Worm (Caenorhabditis elegans) whole organism, late embryonic: ENCODE data around the gene nit-1.
A peak's percentile ranks its signal among the peaks of the same experiment; 100 is the strongest.

Experiments
- C08G9.2 ChIP-seq: sonication (generic microtip); optimal IDR thresholded peaks from 2 replicates; lab custom pipeline; 2016; ENCODE audit warnings: mild to moderate bottlenecking, missing genetic modification characterization, moderate library complexity, missing compliant biosample characterization
- C38D4.7 ChIP-seq: fragments of 200-800 bp; sonication (Bioruptor generic); optimal IDR thresholded peaks from 2 replicates; lab custom pipeline; 2018; ENCODE audit warnings: mild to moderate bottlenecking, missing genetic modification characterization, moderate library complexity, missing compliant biosample characterization
- T23F11.4 ChIP-seq: fragments of 200-800 bp; sonication (Bioruptor generic); optimal IDR thresholded peaks from 2 replicates; lab custom pipeline; 2018; ENCODE audit warnings: mild to moderate bottlenecking, missing genetic modification characterization, missing compliant biosample characterization
- Y22D7AL.16 ChIP-seq: sonication (generic microtip); optimal IDR thresholded peaks from 2 replicates; lab custom pipeline; 2016; ENCODE audit warnings: missing genetic modification characterization, missing compliant biosample characterization
- ama-1 ChIP-seq: fragments of 150-350 bp; optimal IDR thresholded peaks from 2 replicates; lab custom pipeline; 2014
- ceh-2 ChIP-seq: sonication (generic microtip); optimal IDR thresholded peaks from 2 replicates; lab custom pipeline; 2016; ENCODE audit warnings: missing genotype, missing genetic modification characterization, missing compliant biosample characterization
- ceh-22 ChIP-seq: sonication (generic microtip); optimal IDR thresholded peaks from 2 replicates; lab custom pipeline; 2017; ENCODE audit warnings: missing biosample characterization, missing genetic modification characterization
- ceh-24 ChIP-seq: sonication (generic microtip); optimal IDR thresholded peaks from 2 replicates; lab custom pipeline; 2016; ENCODE audit warnings: mild to moderate bottlenecking, missing genetic modification characterization, missing compliant biosample characterization
- ceh-31 ChIP-seq: sonication (generic microtip); optimal IDR thresholded peaks from 2 replicates; lab custom pipeline; 2016; ENCODE audit warnings: missing genetic modification characterization, missing compliant biosample characterization
- ceh-34 ChIP-seq: sonication (generic microtip); optimal IDR thresholded peaks from 2 replicates; lab custom pipeline; 2016; ENCODE audit warnings: mild to moderate bottlenecking, missing genetic modification characterization, missing compliant biosample characterization
- ceh-45 ChIP-seq: fragments of 200-800 bp; sonication (Bioruptor generic); IDR thresholded peaks from 2 replicates; pipeline ENCODE4 v1.3.6; 2022; ENCODE audit warnings: missing genetic modification reagents, missing genetic modification characterization, missing compliant biosample characterization
- ceh-9 ChIP-seq: sonication (generic microtip); optimal IDR thresholded peaks from 2 replicates; lab custom pipeline; 2016; ENCODE audit warnings: mild to moderate bottlenecking, missing genetic modification characterization, inconsistent platforms, missing compliant biosample characterization
- che-1 ChIP-seq: sonication (generic microtip); optimal IDR thresholded peaks from 2 replicates; lab custom pipeline; 2016; ENCODE audit warnings: mild to moderate bottlenecking, missing genetic modification characterization, missing compliant biosample characterization
- ets-4 ChIP-seq: sonication (generic microtip); optimal IDR thresholded peaks from 2 replicates; lab custom pipeline; 2016; ENCODE audit warnings: missing genetic modification characterization, missing compliant biosample characterization
- fax-1 ChIP-seq: sonication (generic microtip); optimal IDR thresholded peaks from 2 replicates; lab custom pipeline; 2016; ENCODE audit warnings: missing genotype, missing genetic modification characterization, missing compliant biosample characterization
- gmeb-2 ChIP-seq: sonication (generic microtip); optimal IDR thresholded peaks from 2 replicates; lab custom pipeline; 2016; ENCODE audit warnings: missing genetic modification characterization, inconsistent platforms, missing compliant biosample characterization
- hlh-13 ChIP-seq: fragments of 200-800 bp; sonication (Bioruptor generic); optimal IDR thresholded peaks from 2 replicates; lab custom pipeline; 2018; ENCODE audit warnings: mild to moderate bottlenecking, missing genetic modification characterization, missing compliant biosample characterization
- lim-6 ChIP-seq: sonication (generic microtip); optimal IDR thresholded peaks from 2 replicates; lab custom pipeline; 2016; ENCODE audit warnings: missing genetic modification characterization, missing compliant biosample characterization
- mec-3 ChIP-seq: sonication (generic microtip); optimal IDR thresholded peaks from 2 replicates; lab custom pipeline; 2016; ENCODE audit warnings: borderline replicate concordance, missing genetic modification characterization, missing compliant biosample characterization
- nfya-1 ChIP-seq: sonication (generic microtip); optimal IDR thresholded peaks from 2 replicates; lab custom pipeline; 2017; ENCODE audit warnings: missing genetic modification characterization, mild to moderate bottlenecking, missing compliant biosample characterization, antibody characterized with exemption, moderate library complexity
- nhr-232 ChIP-seq: sonication (generic microtip); optimal IDR thresholded peaks from 2 replicates; lab custom pipeline; 2016; ENCODE audit warnings: missing genetic modification characterization, missing compliant biosample characterization
- npax-4 ChIP-seq: sonication (generic microtip); optimal IDR thresholded peaks from 2 replicates; lab custom pipeline; 2016; ENCODE audit warnings: missing genetic modification characterization, missing compliant biosample characterization
- odd-2 ChIP-seq: sonication (generic microtip); optimal IDR thresholded peaks from 2 replicates; lab custom pipeline; 2017; ENCODE audit warnings: antibody characterized with exemption, mild to moderate bottlenecking, missing genetic modification characterization, missing compliant biosample characterization
- pat-9 ChIP-seq: fragments of 200-800 bp; sonication (Bioruptor generic); optimal IDR thresholded peaks from 2 replicates; lab custom pipeline; 2018; ENCODE audit warnings: mild to moderate bottlenecking, missing genetic modification characterization, moderate library complexity, missing compliant biosample characterization
- pha-2 ChIP-seq: sonication (generic microtip); optimal IDR thresholded peaks from 2 replicates; lab custom pipeline; 2017; ENCODE audit warnings: mild to moderate bottlenecking, missing genetic modification characterization, missing compliant biosample characterization
- pqm-1 ChIP-seq: sonication (generic microtip); optimal IDR thresholded peaks from 2 replicates; lab custom pipeline; 2016; ENCODE audit warnings: missing genetic modification characterization, missing compliant biosample characterization
- pros-1 ChIP-seq: fragments of 150-350 bp; optimal IDR thresholded peaks from 2 replicates; lab custom pipeline; 2014; ENCODE audit warnings: missing biosample characterization, missing genetic modification reagents, missing genetic modification characterization
- ref-2 ChIP-seq: sonication (generic microtip); optimal IDR thresholded peaks from 2 replicates; lab custom pipeline; 2016; ENCODE audit warnings: missing genetic modification characterization, missing compliant biosample characterization
- sdc-2 ChIP-seq: sonication (generic microtip); optimal IDR thresholded peaks from 2 replicates; lab custom pipeline; 2016; ENCODE audit warnings: missing genotype, missing genetic modification characterization, missing compliant biosample characterization
- sox-2 ChIP-seq: fragments of 200-800 bp; sonication (Bioruptor generic); IDR thresholded peaks from 2 replicates; pipeline ENCODE4 v1.3.6; 2022; ENCODE audit warnings: missing genetic modification reagents, missing genetic modification characterization, missing compliant biosample characterization
- tbx-2 ChIP-seq: sonication (generic microtip); optimal IDR thresholded peaks from 2 replicates; lab custom pipeline; 2016; ENCODE audit warnings: missing genetic modification characterization, missing compliant biosample characterization
- tbx-7 ChIP-seq: sonication (generic microtip); optimal IDR thresholded peaks from 2 replicates; lab custom pipeline; 2016; ENCODE audit warnings: missing genotype, missing genetic modification characterization, missing compliant biosample characterization
- ttx-3 ChIP-seq: sonication (generic microtip); optimal IDR thresholded peaks from 2 replicates; lab custom pipeline; 2016; ENCODE audit warnings: missing genetic modification reagents, missing genetic modification characterization, missing compliant biosample characterization
- unc-42 ChIP-seq: sonication (generic microtip); optimal IDR thresholded peaks from 2 replicates; lab custom pipeline; 2016; ENCODE audit warnings: missing genotype, missing genetic modification characterization, missing compliant biosample characterization
- unc-55 ChIP-seq: sonication (generic microtip); optimal IDR thresholded peaks from 2 replicates; lab custom pipeline; 2017; ENCODE audit warnings: missing biosample characterization, missing genetic modification reagents, missing genetic modification characterization
- unc-86 ChIP-seq: sonication (generic microtip); optimal IDR thresholded peaks from 2 replicates; lab custom pipeline; 2016; ENCODE audit warnings: missing genetic modification characterization, missing compliant biosample characterization

nit-1 gene

ce11 chrIII:3876197-3876897, 45.7 kb upstream of the nit-1 start:
- peak; percentile 32 for TF ChIP-seq ceh-31
- no peak for TF ChIP-seq ttx-3 (tag; lab: Kevin White, UChicago)
- TF ChIP-seq sox-2 (GFP tag; lab: Robert Waterston, UW) = no peak
- no peak for TF ChIP-seq pqm-1 (tag; lab: Kevin White, UChicago)
- TF ChIP-seq C08G9.2 (tag; lab: Kevin White, UChicago) = no peak
- no peak for TF ChIP-seq sdc-2 (tag; lab: Kevin White, UChicago)
- TF ChIP-seq ceh-24 = no peak
- peak; percentile 78 for TF ChIP-seq ref-2 (tag; lab: Kevin White, UChicago)

- no peak for TF ChIP-seq ceh-22 (tag; lab: Kevin White, UChicago)
- no peak for TF ChIP-seq pha-2 (tag; lab: Kevin White, UChicago)
- no peak for TF ChIP-seq odd-2 (tag; lab: Kevin White, UChicago)
- no peak for TF ChIP-seq ets-4
- no peak for TF ChIP-seq C38D4.7 (GFP tag; lab: Kevin White, UChicago)
- TF ChIP-seq che-1 (tag; lab: Kevin White, UChicago) = no peak
- no peak for TF ChIP-seq npax-4 (tag; lab: Kevin White, UChicago)
- no peak for TF ChIP-seq pros-1
- TF ChIP-seq lim-6 = no peak
- no peak for TF ChIP-seq hlh-13 (GFP tag; lab: Kevin White, UChicago)
- no peak for TF ChIP-seq unc-55 (GFP tag; lab: Kevin White, UChicago)
- no peak for TF ChIP-seq ref-2 (tag; lab: Kevin White, UChicago)
- TF ChIP-seq tbx-2 (tag; lab: Kevin White, UChicago) = no peak
- TF ChIP-seq ttx-3 (tag; lab: Kevin White, UChicago) = no peak
Measured at ce11 chrIII:3878986-3879756, 42.8 kb upstream of the nit-1 start.

ce11 chrIII:3883146-3883545, 38.9 kb upstream of the nit-1 start:
- no peak for TF ChIP-seq C38D4.7 (GFP tag; lab: Kevin White, UChicago)
- TF ChIP-seq ceh-31 = no peak
- peak; percentile 1 for TF ChIP-seq unc-42 (tag; lab: Kevin White, UChicago)
- no peak for TF ChIP-seq Y22D7AL.16 (tag; lab: Kevin White, UChicago)
- no peak for TF ChIP-seq odd-2 (tag; lab: Kevin White, UChicago)
- no peak for TF ChIP-seq unc-55 (GFP tag; lab: Kevin White, UChicago)
- no peak for TF ChIP-seq tbx-7
- no peak for TF ChIP-seq pat-9 (tag; lab: Kevin White, UChicago)

- TF ChIP-seq ceh-45 (GFP tag; lab: Robert Waterston, UW) = no peak
- TF ChIP-seq hlh-13 (GFP tag; lab: Kevin White, UChicago) = no peak
- TF ChIP-seq ref-2 (tag; lab: Kevin White, UChicago) = no peak
- TF ChIP-seq unc-86 (tag; lab: Kevin White, UChicago) = no peak
- TF ChIP-seq lim-6 = no peak
- no peak for TF ChIP-seq sdc-2 (tag; lab: Kevin White, UChicago)
- no peak for TF ChIP-seq gmeb-2 (tag; lab: Kevin White, UChicago)
- no peak for TF ChIP-seq odd-2 (tag; lab: Kevin White, UChicago)
- TF ChIP-seq nhr-232 (tag; lab: Kevin White, UChicago) = no peak
- TF ChIP-seq mec-3 (tag; lab: Kevin White, UChicago) = no peak
- no peak for TF ChIP-seq ceh-31
Measured at ce11 chrIII:3887586-3887985, 34.4 kb upstream of the nit-1 start.

ce11 chrIII:3889896-3890295, 32.1 kb upstream of the nit-1 start:
- TF ChIP-seq mec-3 (tag; lab: Kevin White, UChicago) (no peak), ceh-24 (no peak), tbx-2 (tag; lab: Kevin White, UChicago) (no peak), T23F11.4 (no peak), ceh-34 (tag; lab: Kevin White, UChicago) (no peak), ceh-2 (tag; lab: Kevin White, UChicago) (no peak), unc-42 (tag; lab: Kevin White, UChicago) (no peak), fax-1 (no peak), lim-6 (no peak), Y22D7AL.16 (tag; lab: Kevin White, UChicago) (no peak), ama-1 (no peak), ceh-9 (tag; lab: Kevin White, UChicago) (no peak), unc-55 (GFP tag; lab: Kevin White, UChicago) (no peak), nfya-1 (no peak)
